Worm (Caenorhabditis elegans): Measurements from ENCODE around the gene C25H3.14.

ce11 chrII:5730343-5731083 lies 35.6 kb downstream of the C25H3.14 start, which contains the start of the genes C18A3.7 and C18A3.11:
- no peak for TF ChIP-seq mcd-1 (GFP tag; IDR thresholded peaks at IDR 0.05)
- no peak for TF ChIP-seq Y95B8A.8 (GFP tag; IDR thresholded peaks at IDR 0.05)
- no peak for TF ChIP-seq egl-44 (GFP tag; IDR thresholded peaks at IDR 0.05)
- TF ChIP-seq attf-5 (GFP tag; optimal IDR thresholded peaks at IDR 0.05): no peak
- TF ChIP-seq madf-10 (tag; optimal IDR thresholded peaks at IDR 0.05): no peak
- no peak for TF ChIP-seq F39B2.1 (GFP tag; IDR thresholded peaks at IDR 0.05)
- no peak for TF ChIP-seq snpc-1.1 (tag; optimal IDR thresholded peaks at IDR 0.05; ENCODE audit: insufficient read depth)
- no peak for TF ChIP-seq ama-1 (optimal IDR thresholded peaks at IDR 0.05)
- TF ChIP-seq ama-1 (GFP tag; optimal IDR thresholded peaks at IDR 0.05): no peak
- no peak for TF ChIP-seq ztf-22 (GFP tag; optimal IDR thresholded peaks at IDR 0.05)
- no peak for TF ChIP-seq sea-2 (GFP tag; IDR thresholded peaks at IDR 0.05)
